Worm (Caenorhabditis elegans) whole organism, early embryonic: ENCODE measurements around the gene Y58A7A.4.

Experiments
- B0310.2 ChIP-seq: sonication (generic microtip); optimal IDR thresholded peaks from 2 replicates; lab custom pipeline; 2016; ENCODE audit warnings: mild to moderate bottlenecking, missing genetic modification characterization, missing compliant biosample characterization
- ama-1 ChIP-seq: fragments of 150-350 bp; optimal IDR thresholded peaks from 2 replicates; lab custom pipeline; 2014
- ceh-36 ChIP-seq: sonication (generic microtip); optimal IDR thresholded peaks from 2 replicates; lab custom pipeline; 2016; ENCODE audit warnings: missing genetic modification characterization, inconsistent platforms, missing compliant biosample characterization
- ets-7 ChIP-seq: sonication (generic microtip); optimal IDR thresholded peaks from 2 replicates; lab custom pipeline; 2016; ENCODE audit warnings: missing genotype, missing genetic modification characterization, missing compliant biosample characterization
- flt-1 ChIP-seq: fragments of 200-800 bp; sonication (Bioruptor generic); IDR thresholded peaks from 2 replicates; pipeline ENCODE4 v1.3.6; 2022; ENCODE audit warnings: missing genetic modification characterization, missing compliant biosample characterization
- hmbx-1 ChIP-seq: sonication (generic microtip); optimal IDR thresholded peaks from 2 replicates; lab custom pipeline; 2016; ENCODE audit warnings: mild to moderate bottlenecking, missing genetic modification characterization, missing compliant biosample characterization
- pes-1 ChIP-seq: fragments of 200-800 bp; sonication (Bioruptor generic); IDR thresholded peaks from 2 replicates; pipeline ENCODE4 v1.3.6; 2022; ENCODE audit warnings: missing genetic modification reagents, missing genetic modification characterization, missing compliant biosample characterization
- sea-1 ChIP-seq: fragments of 200-800 bp; sonication (Bioruptor generic); conservative IDR thresholded peaks from 2 replicates; pipeline ENCODE4 v1.3.6; 2022; ENCODE audit warnings: missing genetic modification characterization, missing compliant biosample characterization
- tbx-11 ChIP-seq: fragments of 200-800 bp; sonication (Bioruptor generic); IDR thresholded peaks from 2 replicates; pipeline ENCODE4 v1.3.6; 2022; ENCODE audit warnings: missing genetic modification characterization, missing compliant biosample characterization
- tbx-37 ChIP-seq: fragments of 200-800 bp; sonication (Bioruptor generic); conservative IDR thresholded peaks from 2 replicates; pipeline ENCODE4 v1.3.6; 2022; ENCODE audit warnings: missing genetic modification reagents, missing genetic modification characterization, missing compliant biosample characterization

Gene Y58A7A.4

ce11 chrV:5032176-5032575 is 52.6 kb downstream of the Y58A7A.4 start:
- no peak for TF ChIP-seq ama-1 (lab: Kevin White, UChicago)
- TF ChIP-seq ets-7, result no peak
- no peak for TF ChIP-seq tbx-11 (GFP tag; lab: Robert Waterston, UW)
- TF ChIP-seq ceh-36 (tag; lab: Kevin White, UChicago), result no peak
- no peak for TF ChIP-seq hmbx-1 (tag; lab: Kevin White, UChicago)
- no peak for TF ChIP-seq tbx-37
- no peak for TF ChIP-seq sea-1
- no peak for TF ChIP-seq pes-1 (GFP tag; lab: Robert Waterston, UW)
- no peak for TF ChIP-seq flt-1 (GFP tag; lab: Robert Waterston, UW)
- TF ChIP-seq B0310.2 (tag; lab: Kevin White, UChicago), result no peak
